Worm (Caenorhabditis elegans) whole organism, late embryonic: ENCODE results near the gene Y53G8AM.8.

Experiments used
- K02D7.2 ChIP-seq: sonication (generic microtip); optimal IDR thresholded peaks from 2 replicates; lab custom pipeline; 2017; ENCODE audit warnings: mild to moderate bottlenecking, missing genetic modification characterization, missing compliant biosample characterization
- ama-1 ChIP-seq: fragments of 150-350 bp; optimal IDR thresholded peaks from 2 replicates; lab custom pipeline; 2014
- ceh-6 ChIP-seq: fragments of 200-800 bp; sonication (Bioruptor generic); optimal IDR thresholded peaks from 2 replicates; lab custom pipeline; 2018; ENCODE audit warnings: mild to moderate bottlenecking, missing genetic modification characterization, missing compliant biosample characterization
- gmeb-2 ChIP-seq: sonication (generic microtip); optimal IDR thresholded peaks from 2 replicates; lab custom pipeline; 2016; ENCODE audit warnings: missing genetic modification characterization, inconsistent platforms, missing compliant biosample characterization
- hlh-30 ChIP-seq: sonication (generic microtip); optimal IDR thresholded peaks from 2 replicates; lab custom pipeline; 2017; ENCODE audit warnings: antibody characterized with exemption, missing genetic modification characterization, missing compliant biosample characterization; ENCODE audit not compliant: insufficient read depth
- hlh-6 ChIP-seq: sonication (generic microtip); optimal IDR thresholded peaks from 2 replicates; lab custom pipeline; 2016; ENCODE audit warnings: missing genotype, missing genetic modification characterization, missing compliant biosample characterization
- madf-2 ChIP-seq: sonication (generic microtip); optimal IDR thresholded peaks from 2 replicates; lab custom pipeline; 2017; ENCODE audit warnings: missing genetic modification characterization, missing compliant biosample characterization
- nfya-1 ChIP-seq: sonication (generic microtip); optimal IDR thresholded peaks from 2 replicates; lab custom pipeline; 2017; ENCODE audit warnings: missing genetic modification characterization, mild to moderate bottlenecking, missing compliant biosample characterization, antibody characterized with exemption, moderate library complexity
- sox-2 ChIP-seq: fragments of 200-800 bp; sonication (Bioruptor generic); IDR thresholded peaks from 2 replicates; pipeline ENCODE4 v1.3.6; 2022; ENCODE audit warnings: missing genetic modification reagents, missing genetic modification characterization, missing compliant biosample characterization
- sox-4 ChIP-seq: sonication (generic microtip); optimal IDR thresholded peaks from 2 replicates; lab custom pipeline; 2017; ENCODE audit warnings: mild to moderate bottlenecking, missing genetic modification characterization, inconsistent platforms, missing compliant biosample characterization
- tbx-2 ChIP-seq: sonication (generic microtip); optimal IDR thresholded peaks from 2 replicates; lab custom pipeline; 2016; ENCODE audit warnings: missing genetic modification characterization, missing compliant biosample characterization

DNA sequence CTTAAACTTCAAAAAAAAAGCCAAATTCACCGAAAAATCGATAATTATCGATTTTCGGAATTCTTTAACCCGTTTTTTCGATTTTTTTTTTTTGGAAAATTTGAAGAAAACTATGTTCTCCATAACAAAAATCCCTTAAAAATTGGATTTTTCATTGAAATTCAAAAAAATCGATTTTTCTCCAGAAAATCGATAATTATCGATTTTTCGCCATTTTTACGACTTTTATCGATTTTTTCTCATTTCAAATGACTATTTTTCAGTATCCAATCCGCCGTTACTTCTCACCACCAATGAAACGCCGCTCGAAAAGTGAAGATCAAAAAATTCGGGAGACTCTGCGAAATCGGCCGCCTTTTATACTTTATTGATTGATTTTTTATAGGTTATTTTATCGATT lies 37.6 kb downstream of the Y53G8AM.8 start:
- TF ChIP-seq ceh-6 (GFP tag; lab: Kevin White, UChicago) (no peak), sox-2 (GFP tag; lab: Robert Waterston, UW) (no peak), sox-4 (tag; lab: Kevin White, UChicago) (no peak), nfya-1 (tag; lab: Kevin White, UChicago) (no peak), K02D7.2 (no peak), hlh-30 (tag; lab: Kevin White, UChicago) (no peak), gmeb-2 (tag; lab: Kevin White, UChicago) (no peak), tbx-2 (tag; lab: Kevin White, UChicago) (no peak), hlh-6 (tag; lab: Kevin White, UChicago) (no peak), ama-1 (no peak), madf-2 (tag; lab: Kevin White, UChicago) (no peak)
